Worm (Caenorhabditis elegans): ENCODE results near the gene T11F9.21.

DNA sequence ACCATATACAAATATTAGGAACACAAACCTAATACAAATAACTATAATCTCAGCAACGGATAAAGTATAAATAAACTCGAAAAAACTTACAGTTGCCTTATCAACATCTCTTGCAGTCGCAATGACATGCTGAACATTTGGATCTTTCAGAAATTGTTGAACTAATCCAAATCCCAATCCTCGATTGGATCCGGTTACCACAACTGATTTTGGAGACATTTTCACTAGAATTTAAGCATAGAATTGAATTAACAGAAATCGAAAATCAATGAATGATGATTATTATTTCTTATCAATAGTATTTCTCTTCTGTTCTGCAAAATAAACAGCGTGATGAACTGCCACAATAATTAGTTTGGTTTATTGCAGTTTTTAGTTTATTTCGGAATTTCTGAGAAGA lies 27.7 kb downstream of the T11F9.21 start, which contains the start of the genes C55A6.11 and C55A6.7:
- TF ChIP-seq B0019.2 (GFP tag; conservative IDR thresholded peaks at IDR 0.05) (no peak), snpc-1.1 (tag; optimal IDR thresholded peaks at IDR 0.05; ENCODE audit: insufficient read depth) (no peak), T26A5.8 (tag; optimal IDR thresholded peaks at IDR 0.05) (no peak), sptf-2 (GFP tag; optimal IDR thresholded peaks at IDR 0.05) (no peak), ztf-6 (GFP tag; IDR thresholded peaks at IDR 0.05) (no peak), nhr-179 (tag; optimal IDR thresholded peaks at IDR 0.05) (no peak)
